Fruit fly (Drosophila melanogaster): ENCODE results near the gene Cht11.

Cht11 gene

DNA sequence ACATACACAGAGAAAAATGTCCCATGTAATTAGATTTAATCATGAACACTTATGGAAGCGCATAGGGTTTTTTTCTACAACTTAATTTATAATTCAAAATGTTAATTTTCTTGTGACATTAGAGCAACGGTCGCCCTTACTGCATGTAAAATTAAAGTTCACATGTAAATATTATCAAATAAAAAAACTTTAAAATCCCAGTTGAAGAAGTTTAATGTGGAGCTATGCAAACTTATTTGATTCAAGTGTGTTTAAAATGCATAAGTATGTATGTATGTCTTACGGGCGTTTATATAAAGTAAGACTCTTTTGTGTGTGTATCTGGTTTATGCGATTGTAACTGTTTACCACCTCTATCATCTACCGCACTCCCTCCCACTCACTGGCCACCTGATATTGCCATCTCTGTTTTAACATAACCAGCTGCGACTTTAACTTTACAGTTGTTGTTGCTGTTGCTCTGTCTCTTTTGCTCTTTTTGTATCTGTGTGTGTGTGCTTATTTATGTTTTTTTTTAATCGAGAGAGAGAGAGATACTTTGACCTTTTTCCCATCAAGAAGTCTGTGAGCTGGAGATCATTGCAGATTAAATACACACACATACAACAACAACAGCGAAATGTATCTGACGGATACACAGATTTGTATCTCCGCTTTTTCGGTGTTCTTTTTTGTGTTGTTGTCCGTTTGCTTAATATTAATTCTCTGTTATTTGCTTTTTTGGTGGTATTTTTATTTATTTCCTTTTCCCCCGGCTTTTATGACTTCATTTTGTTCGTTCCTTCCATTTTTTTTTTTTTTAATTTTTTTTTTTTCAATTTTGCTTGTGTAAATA, 6.3 kb upstream of the Cht11 start (continued):
- TF ChIP-seq psq (GFP tag; optimal IDR thresholded peaks at IDR 0.05) (peak; percentile 50), CG1792 (GFP tag; optimal IDR thresholded peaks at IDR 0.05) (peak; percentile 25), so (GFP tag; IDR thresholded peaks at IDR 0.05) (peak; percentile 81), sens-2 (GFP tag; IDR thresholded peaks at IDR 0.05) (no peak), MTF-1 (GFP tag; optimal IDR thresholded peaks at IDR 0.05; ENCODE audit: borderline replicate concordance) (no peak), CG4424 (GFP tag; optimal IDR thresholded peaks at IDR 0.05) (peak; percentile 70), CG12236 (GFP tag; optimal IDR thresholded peaks at IDR 0.05) (peak; percentile 67), Rx (GFP tag; IDR thresholded peaks at IDR 0.05) (peak; percentile 32; the same call in 1 of the 2 replicates), CG31441 (GFP tag; IDR thresholded peaks at IDR 0.05) (peak; percentile 87), ken (GFP tag; IDR thresholded peaks at IDR 0.05) (peak; percentile 65; the same call in 2 of the 3 replicates), CG3838 (GFP tag; optimal IDR thresholded peaks at IDR 0.05) (peak; percentile 81), ham (GFP tag; IDR thresholded peaks at IDR 0.05) (no peak), HLH3B (GFP tag; IDR thresholded peaks at IDR 0.05) (peak; percentile 74), rib (GFP tag; IDR thresholded peaks at IDR 0.05) (0 out of 2 replicates have a peak, but pooled peaks have one; percentile 45), D19B (GFP tag; optimal IDR thresholded peaks at IDR 0.05) (peak; percentile 52), gsb (GFP tag; IDR thresholded peaks at IDR 0.05) (no peak), Dp (GFP tag; optimal IDR thresholded peaks at IDR 0.05) (no peak), esg (GFP tag; conservative IDR thresholded peaks at IDR 0.05) (peak; percentile 82), CG4854 (GFP tag; optimal IDR thresholded peaks at IDR 0.05) (peak; percentile 36), cwo (GFP tag; optimal IDR thresholded peaks at IDR 0.05) (peak; percentile 62), CG17829 (tag; optimal IDR thresholded peaks at IDR 0.05) (peak; percentile 83), MESR4 (GFP tag; optimal IDR thresholded peaks at IDR 0.05) (peak; percentile 15), PHDP (tag; optimal IDR thresholded peaks at IDR 0.05) (peak; percentile 92), Gsc (GFP tag; IDR thresholded peaks at IDR 0.05) (no peak), br (optimal IDR thresholded peaks at IDR 0.05) (no peak), Fer1 (GFP tag; optimal IDR thresholded peaks at IDR 0.05) (peak; percentile 79), CG9609 (GFP tag; optimal IDR thresholded peaks at IDR 0.05) (peak; percentile 81), Sin3A (optimal IDR thresholded peaks at IDR 0.05) (no peak), CG13123 (GFP tag; optimal IDR thresholded peaks at IDR 0.05) (peak; percentile 39), abd-A (tag; optimal IDR thresholded peaks at IDR 0.05) (peak; percentile 93), CG3065 (GFP tag; optimal IDR thresholded peaks at IDR 0.05) (peak; percentile 64), CG17361 (GFP tag; IDR thresholded peaks at IDR 0.05) (peak; percentile 89), ash1 (GFP tag; optimal IDR thresholded peaks at IDR 0.05) (peak; percentile 84), CG2712 (tag; optimal IDR thresholded peaks at IDR 0.05) (peak; percentile 86), Hr78 (GFP tag; optimal IDR thresholded peaks at IDR 0.05) (peak in 1 of 2 experiments; percentile 85), lola (GFP tag; optimal IDR thresholded peaks at IDR 0.05) (peak in 2 of 3 experiments; percentile 56 to 93), jing (GFP tag; optimal IDR thresholded peaks at IDR 0.05) (peak; percentile 89), CG7786 (GFP tag; optimal IDR thresholded peaks at IDR 0.05) (peak; percentile 75), Doc3 (GFP tag; IDR thresholded peaks at IDR 0.05; ENCODE audit: partially characterized antibody) (no peak), CG3995 (GFP tag; optimal IDR thresholded peaks at IDR 0.05) (no peak), Vsx1 (GFP tag; optimal IDR thresholded peaks at IDR 0.05) (peak; percentile 71), Atf6 (GFP tag; IDR thresholded peaks at IDR 0.05) (peak; percentile 84), Sox102F (GFP tag; optimal IDR thresholded peaks at IDR 0.05) (peak; percentile 96), kni (GFP tag; optimal IDR thresholded peaks at IDR 0.05) (peak; percentile 78), CG9797 (GFP tag; optimal IDR thresholded peaks at IDR 0.05) (no peak), lmd (GFP tag; IDR thresholded peaks at IDR 0.05) (peak; percentile 90), CG4282 (GFP tag; optimal IDR thresholded peaks at IDR 0.05) (peak; percentile 8), CG31224 (GFP tag; IDR thresholded peaks at IDR 0.05) (peak; percentile 45), amos (GFP tag; IDR thresholded peaks at IDR 0.05; ENCODE audit: partially characterized antibody) (no peak)
